Worm (Caenorhabditis elegans) whole organism, early embryonic: Measurements from ENCODE around the gene atp-5.

Experiments used
- B0310.2 ChIP-seq: sonication (generic microtip); optimal IDR thresholded peaks from 2 replicates; lab custom pipeline; 2016; ENCODE audit warnings: mild to moderate bottlenecking, missing genetic modification characterization, missing compliant biosample characterization
- F13C5.2 ChIP-seq: sonication (generic microtip); optimal IDR thresholded peaks from 2 replicates; lab custom pipeline; 2017; ENCODE audit warnings: mild to moderate bottlenecking, missing genetic modification characterization, inconsistent platforms, missing compliant biosample characterization
- aly-1 ChIP-seq: sonication (generic microtip); optimal IDR thresholded peaks from 2 replicates; lab custom pipeline; 2016; ENCODE audit warnings: missing genetic modification characterization, missing compliant biosample characterization
- ama-1 ChIP-seq: fragments of 150-350 bp; optimal IDR thresholded peaks from 2 replicates; lab custom pipeline; 2014
- ceh-13 ChIP-seq: fragments of 200-800 bp; sonication (Bioruptor generic); optimal IDR thresholded peaks from 2 replicates; lab custom pipeline; 2018; ENCODE audit warnings: mild to moderate bottlenecking, missing genetic modification characterization, missing compliant biosample characterization
- ceh-36 ChIP-seq: sonication (generic microtip); optimal IDR thresholded peaks from 2 replicates; lab custom pipeline; 2016; ENCODE audit warnings: missing genetic modification characterization, inconsistent platforms, missing compliant biosample characterization
- ets-7 ChIP-seq: sonication (generic microtip); optimal IDR thresholded peaks from 2 replicates; lab custom pipeline; 2016; ENCODE audit warnings: missing genotype, missing genetic modification characterization, missing compliant biosample characterization
- flt-1 ChIP-seq: fragments of 200-800 bp; sonication (Bioruptor generic); IDR thresholded peaks from 2 replicates; pipeline ENCODE4 v1.3.6; 2022; ENCODE audit warnings: missing genetic modification characterization, missing compliant biosample characterization
- hmbx-1 ChIP-seq: sonication (generic microtip); optimal IDR thresholded peaks from 2 replicates; lab custom pipeline; 2016; ENCODE audit warnings: mild to moderate bottlenecking, missing genetic modification characterization, missing compliant biosample characterization
- hmg-4 ChIP-seq: fragments of 200-800 bp; sonication (Bioruptor generic); optimal IDR thresholded peaks from 2 replicates; lab custom pipeline; 2018; ENCODE audit warnings: mild to moderate bottlenecking, missing genetic modification characterization, missing compliant biosample characterization
- hnd-1 ChIP-seq: sonication (generic microtip); optimal IDR thresholded peaks from 2 replicates; lab custom pipeline; 2016; ENCODE audit warnings: missing genetic modification characterization, missing compliant biosample characterization
- pes-1 ChIP-seq: fragments of 200-800 bp; sonication (Bioruptor generic); IDR thresholded peaks from 2 replicates; pipeline ENCODE4 v1.3.6; 2022; ENCODE audit warnings: missing genetic modification reagents, missing genetic modification characterization, missing compliant biosample characterization
- scrt-1 ChIP-seq: fragments of 200-800 bp; sonication (Bioruptor generic); IDR thresholded peaks from 2 replicates; pipeline ENCODE4 v1.3.6; 2022; ENCODE audit warnings: missing genetic modification characterization, missing compliant biosample characterization
- sea-1 ChIP-seq: fragments of 200-800 bp; sonication (Bioruptor generic); conservative IDR thresholded peaks from 2 replicates; pipeline ENCODE4 v1.3.6; 2022; ENCODE audit warnings: missing genetic modification characterization, missing compliant biosample characterization
- tbx-11 ChIP-seq: fragments of 200-800 bp; sonication (Bioruptor generic); IDR thresholded peaks from 2 replicates; pipeline ENCODE4 v1.3.6; 2022; ENCODE audit warnings: missing genetic modification characterization, missing compliant biosample characterization
- tbx-37 ChIP-seq: fragments of 200-800 bp; sonication (Bioruptor generic); conservative IDR thresholded peaks from 2 replicates; pipeline ENCODE4 v1.3.6; 2022; ENCODE audit warnings: missing genetic modification reagents, missing genetic modification characterization, missing compliant biosample characterization
- tra-4 ChIP-seq: sonication (generic microtip); optimal IDR thresholded peaks from 2 replicates; lab custom pipeline; 2017; ENCODE audit warnings: missing genetic modification characterization, missing compliant biosample characterization

The atp-5 gene

ce11 chrV:11123817-11124337 lies at the start of gene atp-5, which contains the start of gene lmtr-3:
atp-5 (minus strand) TSS chrV:11123867.
lmtr-3 (plus strand) TSS chrV:11124186.
- TF ChIP-seq F13C5.2 (tag; lab: Kevin White, UChicago) (peak; percentile 36), pes-1 (no peak), ama-1 (lab: Kevin White, UChicago) (no peak), hmbx-1 (tag; lab: Kevin White, UChicago) (no peak), hnd-1 (tag; lab: Kevin White, UChicago) (no peak), ceh-13 (no peak), aly-1 (no peak), sea-1 (GFP tag; lab: Robert Waterston, UW) (no peak), scrt-1 (GFP tag; lab: Robert Waterston, UW) (no peak), hmg-4 (GFP tag; lab: Kevin White, UChicago) (peak; percentile 38), B0310.2 (tag; lab: Kevin White, UChicago) (no peak), tbx-37 (GFP tag; lab: Robert Waterston, UW) (peak; percentile 76; the same call in 1 of the 2 replicates), flt-1 (GFP tag; lab: Robert Waterston, UW) (no peak), tbx-11 (GFP tag; lab: Robert Waterston, UW) (0 out of 2 replicates have a peak, but pooled peaks have one; percentile 36), ets-7 (tag; lab: Kevin White, UChicago) (no peak), tra-4 (tag; lab: Kevin White, UChicago) (no peak), ceh-36 (tag; lab: Kevin White, UChicago) (no peak)

DNA sequence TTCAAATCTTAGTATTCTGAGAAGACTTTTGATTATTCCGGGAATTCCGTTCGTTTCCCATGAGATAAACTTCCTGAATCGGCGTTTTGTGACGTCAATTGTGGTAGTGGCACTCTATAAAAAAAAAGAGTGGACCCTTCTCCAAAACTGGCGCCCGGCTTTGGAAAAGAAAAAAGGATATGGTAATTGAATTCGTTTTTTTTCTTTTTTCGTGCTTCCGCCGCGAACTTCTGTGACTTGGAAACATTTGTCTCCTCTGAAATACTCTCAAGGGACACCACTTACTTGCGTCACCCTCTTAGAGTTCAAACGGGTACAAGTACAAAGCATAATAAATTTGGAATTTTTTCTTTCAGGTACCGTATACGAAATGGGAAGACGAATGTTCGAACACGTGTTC lies 49.0 kb upstream of the atp-5 start:
- no peak for TF ChIP-seq scrt-1 (GFP tag; lab: Robert Waterston, UW)
- TF ChIP-seq tra-4 (tag; lab: Kevin White, UChicago) = no peak
- no peak for TF ChIP-seq ceh-36 (tag; lab: Kevin White, UChicago)
- TF ChIP-seq aly-1 = no peak
- no peak for TF ChIP-seq sea-1 (GFP tag; lab: Robert Waterston, UW)
- no peak for TF ChIP-seq hmg-4 (GFP tag; lab: Kevin White, UChicago)
- TF ChIP-seq hnd-1 (tag; lab: Kevin White, UChicago) = no peak
- TF ChIP-seq ceh-13 = no peak
- TF ChIP-seq tbx-37 (GFP tag; lab: Robert Waterston, UW) = no peak
- TF ChIP-seq B0310.2 (tag; lab: Kevin White, UChicago) = no peak
- no peak for TF ChIP-seq ama-1 (lab: Kevin White, UChicago)
- no peak for TF ChIP-seq tbx-11 (GFP tag; lab: Robert Waterston, UW)
- TF ChIP-seq pes-1 = no peak
- TF ChIP-seq ets-7 (tag; lab: Kevin White, UChicago) = no peak
- no peak for TF ChIP-seq hmbx-1 (tag; lab: Kevin White, UChicago)
- no peak for TF ChIP-seq flt-1 (GFP tag; lab: Robert Waterston, UW)
- no peak for TF ChIP-seq F13C5.2 (tag; lab: Kevin White, UChicago)

- TF ChIP-seq tbx-11 (GFP tag; lab: Robert Waterston, UW) (no peak), aly-1 (no peak)
These were observed 48.2 kb upstream of the atp-5 start, which contains the start of gene T19C4.5 for ce11 chrV:11171906-11172305. T19C4.5 (plus strand) TSS chrV:11172213.

DNA sequence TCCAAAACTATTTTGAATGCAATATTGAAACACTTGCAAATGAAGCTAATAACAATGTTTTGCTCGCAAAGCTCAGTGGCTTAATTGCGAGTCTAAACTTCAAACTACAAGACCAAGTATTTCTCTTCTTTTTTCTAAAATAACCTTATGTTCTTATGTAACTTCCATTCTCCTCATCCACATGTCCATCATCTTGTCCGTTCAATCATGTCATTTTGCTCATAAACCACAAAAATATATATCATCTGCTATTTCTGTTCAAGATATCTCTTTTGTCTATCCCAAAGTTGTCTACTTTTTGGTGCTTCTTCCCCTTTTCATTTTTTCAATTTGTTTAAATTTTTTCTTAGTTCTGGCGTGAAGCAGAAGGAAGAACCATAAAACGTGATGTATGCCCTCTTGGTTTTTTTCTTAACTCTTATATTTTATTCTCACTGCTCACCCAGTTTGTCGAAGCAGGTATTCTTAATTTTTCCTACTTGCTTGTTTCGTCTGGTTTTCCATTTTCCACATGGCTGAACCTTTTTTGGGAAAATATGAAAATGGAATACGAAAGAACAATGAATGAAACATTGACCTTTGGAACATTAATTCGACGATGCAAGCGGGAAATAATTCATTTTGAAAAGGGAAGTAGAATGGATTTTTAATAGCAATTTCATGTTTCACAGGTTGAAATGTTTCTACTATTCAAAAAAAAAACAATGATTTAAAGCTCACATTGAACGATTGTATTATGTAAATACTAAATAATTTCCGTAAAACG lies 47.1 kb upstream of the atp-5 start:
- TF ChIP-seq ceh-36 (tag; lab: Kevin White, UChicago) = no peak
- TF ChIP-seq tbx-37 (GFP tag; lab: Robert Waterston, UW) = no peak
- no peak for TF ChIP-seq ceh-13
- TF ChIP-seq F13C5.2 (tag; lab: Kevin White, UChicago) = no peak
- TF ChIP-seq hmbx-1 (tag; lab: Kevin White, UChicago) = no peak
- no peak for TF ChIP-seq flt-1 (GFP tag; lab: Robert Waterston, UW)
- no peak for TF ChIP-seq B0310.2 (tag; lab: Kevin White, UChicago)
- TF ChIP-seq tbx-11 (GFP tag; lab: Robert Waterston, UW) = no peak
- no peak for TF ChIP-seq pes-1
- TF ChIP-seq ama-1 (lab: Kevin White, UChicago) = no peak
- TF ChIP-seq hmg-4 (GFP tag; lab: Kevin White, UChicago) = no peak
- no peak for TF ChIP-seq sea-1 (GFP tag; lab: Robert Waterston, UW)

DNA sequence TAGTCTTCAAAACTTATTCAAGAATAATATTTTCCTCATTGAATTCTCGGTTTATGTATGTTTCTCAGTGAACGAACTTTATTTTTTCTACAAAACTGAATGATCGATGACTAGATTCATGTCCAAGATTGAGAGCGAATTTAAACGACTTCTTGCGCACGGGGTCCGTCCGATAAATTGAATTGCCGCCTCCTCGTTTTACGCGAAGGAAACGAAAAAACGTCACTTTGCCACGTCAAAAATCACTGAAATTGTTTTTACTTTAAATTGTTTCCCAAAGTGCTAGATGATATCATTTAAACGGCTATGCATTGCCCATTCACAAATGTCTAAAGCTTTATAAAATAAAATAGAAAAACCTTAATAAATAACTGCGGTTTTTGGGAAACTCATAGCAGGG lies 44.1 kb upstream of the atp-5 start:
- TF ChIP-seq tra-4 (tag; lab: Kevin White, UChicago) = no peak
- no peak for TF ChIP-seq ceh-13
- TF ChIP-seq F13C5.2 (tag; lab: Kevin White, UChicago) = no peak
- no peak for TF ChIP-seq hmg-4 (GFP tag; lab: Kevin White, UChicago)
- no peak for TF ChIP-seq tbx-11 (GFP tag; lab: Robert Waterston, UW)
- no peak for TF ChIP-seq ets-7 (tag; lab: Kevin White, UChicago)
- TF ChIP-seq ceh-36 (tag; lab: Kevin White, UChicago) = no peak
- no peak for TF ChIP-seq tbx-37 (GFP tag; lab: Robert Waterston, UW)
- TF ChIP-seq hmbx-1 (tag; lab: Kevin White, UChicago) = no peak
- TF ChIP-seq hnd-1 (tag; lab: Kevin White, UChicago) = no peak

DNA sequence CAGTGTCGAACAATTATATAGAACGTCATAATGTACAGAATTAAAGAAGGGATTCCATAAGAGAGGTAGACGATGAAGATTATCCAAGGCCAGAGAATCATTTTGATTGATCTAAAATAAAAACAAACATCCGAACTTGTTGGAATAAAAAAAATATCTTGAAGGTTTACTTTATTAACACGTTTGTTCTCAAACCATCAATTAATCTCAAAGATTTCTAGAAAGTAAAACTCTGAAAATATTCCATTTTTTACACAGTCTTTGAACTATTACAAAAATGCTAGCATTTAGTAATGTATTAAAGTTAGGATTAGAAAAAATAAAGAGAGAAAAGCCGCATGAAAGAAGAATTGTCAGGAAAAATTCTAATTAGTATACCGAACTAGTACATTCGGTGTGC lies 40.8 kb upstream of the atp-5 start, which contains the start of gene srg-40:
Gene srg-40, minus strand, starts transcription at position 101 of the 400 bp plus-strand sequence.
- no peak for TF ChIP-seq scrt-1 (GFP tag; lab: Robert Waterston, UW)
- no peak for TF ChIP-seq F13C5.2 (tag; lab: Kevin White, UChicago)
- no peak for TF ChIP-seq ceh-36 (tag; lab: Kevin White, UChicago)
- TF ChIP-seq ama-1 (lab: Kevin White, UChicago) = no peak
- TF ChIP-seq hmg-4 (GFP tag; lab: Kevin White, UChicago) = no peak
- no peak for TF ChIP-seq ceh-13
- no peak for TF ChIP-seq tra-4 (tag; lab: Kevin White, UChicago)
- TF ChIP-seq hmbx-1 (tag; lab: Kevin White, UChicago) = no peak
- no peak for TF ChIP-seq pes-1
- TF ChIP-seq hnd-1 (tag; lab: Kevin White, UChicago) = no peak
- TF ChIP-seq B0310.2 (tag; lab: Kevin White, UChicago) = no peak
- TF ChIP-seq tbx-11 (GFP tag; lab: Robert Waterston, UW) = no peak
- no peak for TF ChIP-seq tbx-37 (GFP tag; lab: Robert Waterston, UW)
- no peak for TF ChIP-seq aly-1
- no peak for TF ChIP-seq ets-7 (tag; lab: Kevin White, UChicago)
- TF ChIP-seq sea-1 (GFP tag; lab: Robert Waterston, UW) = no peak
- no peak for TF ChIP-seq flt-1 (GFP tag; lab: Robert Waterston, UW)
